Fruit fly (Drosophila melanogaster) whole organism, embryonic: Measurements from ENCODE around the gene parvin.

Experiments used
- CG13624 ChIP-seq: fragments of 200-800 bp; sonication (Bioruptor generic); optimal IDR thresholded peaks from 2 replicates; lab custom pipeline; 2016; ENCODE audit warnings: missing biosample characterization, missing genetic modification characterization
- CG16779 ChIP-seq: fragments of 200-800 bp; sonication (Bioruptor generic); IDR thresholded peaks from 2 replicates; pipeline ENCODE4 v1.3.6; 2022; ENCODE audit warnings: missing biosample characterization, missing genetic modification characterization
- CG5180 ChIP-seq: fragments of 200-800 bp; sonication (Bioruptor generic); optimal IDR thresholded peaks from 3 replicates; lab custom pipeline; 2017; ENCODE audit warnings: missing biosample characterization, missing genetic modification characterization, mild to moderate bottlenecking, moderate library complexity, missing genetic modification reagents
- CG7963 ChIP-seq: fragments of 200-800 bp; sonication (Bioruptor generic); IDR thresholded peaks from 3 replicates; pipeline ENCODE4 v1.3.6; 2022; ENCODE audit warnings: missing biosample characterization, missing genetic modification characterization; ENCODE audit not compliant: partially characterized antibody
- Hand ChIP-seq: fragments of 200-800 bp; sonication (Bioruptor generic); optimal IDR thresholded peaks from 2 replicates; lab custom pipeline; 2017; ENCODE audit warnings: mild to moderate bottlenecking, missing biosample characterization, missing genetic modification reagents, missing genetic modification characterization
- Kr ChIP-seq: fragments of 200-800 bp; sonication (Bioruptor generic); optimal IDR thresholded peaks from 2 replicates; lab custom pipeline; 2017; ENCODE audit warnings: missing biosample characterization, mild to moderate bottlenecking, missing genetic modification characterization
- Pdp1 ChIP-seq, 2 experiments: fragments of 200-800 bp; sonication (Bioruptor generic); optimal IDR thresholded peaks; 3 replicates each; lab custom pipeline; 2016; ENCODE audit warnings: missing biosample characterization in 2 of 2, missing genetic modification characterization in 2 of 2, mild to moderate bottlenecking in 1 of 2, moderate library complexity in 1 of 2
- ara ChIP-seq: fragments of 200-800 bp; sonication (Bioruptor generic); IDR thresholded peaks from 2 replicates; pipeline ENCODE4 v1.3.6; 2022; ENCODE audit warnings: missing biosample characterization, missing genetic modification characterization
- ash1 ChIP-seq: fragments of 200-800 bp; sonication (Bioruptor generic); optimal IDR thresholded peaks from 2 replicates; lab custom pipeline; 2018; ENCODE audit warnings: missing biosample characterization, mild to moderate bottlenecking, missing genetic modification characterization
- emc ChIP-seq: fragments of 200-800 bp; sonication (Bioruptor generic); optimal IDR thresholded peaks from 2 replicates; lab custom pipeline; 2016; ENCODE audit warnings: missing biosample characterization, missing genetic modification characterization
- nau ChIP-seq: fragments of 200-800 bp; sonication (Bioruptor generic); optimal IDR thresholded peaks from 3 replicates; lab custom pipeline; 2017; ENCODE audit warnings: missing biosample characterization, mild to moderate bottlenecking, missing genetic modification characterization, missing genetic modification reagents
- tna ChIP-seq: fragments of 200-800 bp; sonication (Bioruptor generic); IDR thresholded peaks from 2 replicates; pipeline ENCODE4 v1.3.6; 2022; ENCODE audit warnings: missing biosample characterization, missing genetic modification characterization; ENCODE audit not compliant: partially characterized antibody
- tup ChIP-seq: fragments of 200-800 bp; sonication (Bioruptor generic); optimal IDR thresholded peaks from 2 replicates; lab custom pipeline; 2016; ENCODE audit warnings: missing biosample characterization, mild to moderate bottlenecking, missing genetic modification characterization, moderate library complexity
- zf30C ChIP-seq: fragments of 200-800 bp; sonication (Bioruptor generic); optimal IDR thresholded peaks from 3 replicates; lab custom pipeline; 2018; ENCODE audit warnings: missing biosample characterization, mild to moderate bottlenecking, missing genetic modification characterization

- TF ChIP-seq CG5180 (no peak), Kr (GFP tag; lab: Kevin White, UChicago) (no peak), ara (GFP tag; lab: Robert Waterston, UW) (no peak), Pdp1 (GFP tag; optimal IDR thresholded peaks at IDR 0.05; lab: Kevin White, UChicago) (no peak), tna (GFP tag; lab: Robert Waterston, UW) (no peak), tup (no peak), CG7963 (no peak), CG13624 (no peak), Hand (GFP tag; lab: Kevin White, UChicago) (no peak), ash1 (GFP tag; lab: Kevin White, UChicago) (no peak), nau (GFP tag; lab: Kevin White, UChicago) (no peak), emc (GFP tag; lab: Kevin White, UChicago) (no peak), zf30C (GFP tag; lab: Kevin White, UChicago) (no peak), CG16779 (no peak)
Observed at dm6 chrX:19754705-19755403, 9.0 kb downstream of the parvin start.
